Worm (Caenorhabditis elegans): ENCODE data around the gene R04A9.1.

ce11 chrX:438396-438795, 33.7 kb downstream of the R04A9.1 start:
- no peak for TF ChIP-seq sea-1 (GFP tag; conservative IDR thresholded peaks at IDR 0.05)
- TF ChIP-seq hnd-1 (tag; optimal IDR thresholded peaks at IDR 0.05), result no peak
- TF ChIP-seq hmbx-1 (tag; optimal IDR thresholded peaks at IDR 0.05), result no peak
- no peak for TF ChIP-seq ama-1 (optimal IDR thresholded peaks at IDR 0.05)
- TF ChIP-seq tbx-37 (GFP tag; conservative IDR thresholded peaks at IDR 0.05), result no peak
- no peak for TF ChIP-seq ceh-13 (GFP tag; optimal IDR thresholded peaks at IDR 0.05)
- TF ChIP-seq ceh-36 (tag; optimal IDR thresholded peaks at IDR 0.05), result no peak
- no peak for TF ChIP-seq F13C5.2 (tag; optimal IDR thresholded peaks at IDR 0.05)
- no peak for TF ChIP-seq hmg-4 (GFP tag; optimal IDR thresholded peaks at IDR 0.05)
- no peak for TF ChIP-seq pes-1 (GFP tag; IDR thresholded peaks at IDR 0.05)
- TF ChIP-seq tra-4 (tag; optimal IDR thresholded peaks at IDR 0.05), result no peak
- no peak for TF ChIP-seq B0310.2 (tag; optimal IDR thresholded peaks at IDR 0.05)
- no peak for TF ChIP-seq flt-1 (GFP tag; IDR thresholded peaks at IDR 0.05)
- no peak for TF ChIP-seq scrt-1 (GFP tag; IDR thresholded peaks at IDR 0.05)

All from whole organism, early embryonic.